Worm (Caenorhabditis elegans) whole organism, midembryonic: ENCODE results near the gene F26G1.9.

Experiments
- T22C8.4 ChIP-seq: fragments of 200-800 bp; sonication (Bioruptor generic); IDR thresholded peaks from 2 replicates; pipeline ENCODE4 v1.3.6; 2022; ENCODE audit warnings: missing genetic modification characterization, missing compliant biosample characterization
- cog-1 ChIP-seq: sonication (generic microtip); optimal IDR thresholded peaks from 2 replicates; lab custom pipeline; 2016; ENCODE audit warnings: missing genetic modification characterization, missing compliant biosample characterization
- flt-1 ChIP-seq: fragments of 200-800 bp; sonication (Bioruptor generic); IDR thresholded peaks from 2 replicates; pipeline ENCODE4 v1.3.6; 2022; ENCODE audit warnings: missing genetic modification characterization, missing compliant biosample characterization
- klf-2 ChIP-seq: fragments of 200-800 bp; sonication (Bioruptor generic); conservative IDR thresholded peaks from 2 replicates; pipeline ENCODE4 v1.3.6; 2022; ENCODE audit warnings: missing genetic modification reagents, missing genetic modification characterization, missing compliant biosample characterization
- med-1 ChIP-seq: sonication (generic microtip); optimal IDR thresholded peaks from 2 replicates; lab custom pipeline; 2017; ENCODE audit warnings: missing genetic modification characterization, mild to moderate bottlenecking, missing compliant biosample characterization, antibody characterized with exemption, missing genetic modification reagents; ENCODE audit not compliant: insufficient read depth
- ref-1 ChIP-seq: fragments of 200-800 bp; sonication (Bioruptor generic); conservative IDR thresholded peaks from 2 replicates; pipeline ENCODE4 v1.3.6; 2022; ENCODE audit warnings: missing genetic modification reagents, missing genetic modification characterization, missing compliant biosample characterization
- tab-1 ChIP-seq: fragments of 200-800 bp; sonication (Bioruptor generic); IDR thresholded peaks from 2 replicates; pipeline ENCODE4 v1.3.6; 2022; ENCODE audit warnings: missing genetic modification characterization, missing compliant biosample characterization
- ztf-23 ChIP-seq: fragments of 200-800 bp; sonication (Bioruptor generic); IDR thresholded peaks from 2 replicates; pipeline ENCODE4 v1.3.6; 2022; ENCODE audit warnings: missing genetic modification reagents, missing genetic modification characterization, missing compliant biosample characterization
- ztf-29 ChIP-seq: fragments of 200-800 bp; sonication (Bioruptor generic); IDR thresholded peaks from 2 replicates; pipeline ENCODE4 v1.3.6; 2022; ENCODE audit warnings: missing genetic modification reagents, missing genetic modification characterization, missing compliant biosample characterization

The F26G1.9 gene

DNA sequence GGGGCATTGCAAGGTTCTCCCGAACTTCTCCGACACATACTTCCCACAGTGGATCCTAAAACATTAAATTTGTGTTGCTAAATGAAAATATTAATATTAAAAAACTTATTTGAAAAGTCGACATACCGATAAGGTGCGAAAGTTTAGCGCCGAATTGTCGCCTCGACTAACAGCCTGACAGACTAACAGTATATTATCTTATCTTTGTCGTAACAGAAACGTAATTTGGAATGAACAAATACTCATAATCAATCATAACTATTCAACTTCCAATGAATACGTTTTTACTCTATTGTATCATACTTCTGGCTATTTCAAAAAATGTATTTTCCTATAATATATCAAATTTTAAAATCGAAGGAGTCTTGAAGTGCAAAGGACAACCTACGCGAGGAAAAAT is 3.1 kb upstream of the F26G1.9 start, which contains the start of gene F26G1.11:
TSS of gene F26G1.11 (plus strand) at position 205 of the 400 bp plus-strand sequence.
- TF ChIP-seq med-1 (no peak), klf-2 (GFP tag; lab: Robert Waterston, UW) (no peak), ref-1 (GFP tag; lab: Robert Waterston, UW) (no peak), ztf-29 (GFP tag; lab: Robert Waterston, UW) (no peak), cog-1 (tag; lab: Kevin White, UChicago) (no peak), T22C8.4 (GFP tag; lab: Robert Waterston, UW) (no peak), tab-1 (GFP tag; lab: Robert Waterston, UW) (no peak), ztf-23 (GFP tag; lab: Robert Waterston, UW) (no peak), flt-1 (GFP tag; lab: Robert Waterston, UW) (no peak)

DNA sequence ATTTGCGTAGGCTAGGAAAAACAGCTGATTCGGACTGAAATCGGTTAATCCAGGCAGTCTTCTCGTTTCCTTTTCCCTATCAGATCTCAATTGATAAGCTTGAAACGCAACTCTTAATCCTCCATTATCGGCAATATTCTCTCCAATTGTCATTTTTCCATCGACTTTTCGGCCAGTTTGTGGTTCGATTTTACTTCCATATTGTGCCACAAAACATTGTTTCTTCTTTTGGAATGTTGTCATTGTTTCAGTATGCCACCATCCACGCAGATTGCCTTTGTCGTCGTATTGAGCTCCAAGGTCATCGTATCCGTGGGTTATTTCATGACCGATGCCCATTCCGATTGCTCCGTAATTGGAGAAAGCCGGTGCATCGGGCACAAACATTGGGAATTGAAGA is 2.0 kb upstream of the F26G1.9 start:
- TF ChIP-seq tab-1 (GFP tag; lab: Robert Waterston, UW) = no peak
- no peak for TF ChIP-seq ztf-29 (GFP tag; lab: Robert Waterston, UW)
- TF ChIP-seq flt-1 (GFP tag; lab: Robert Waterston, UW) = no peak
- TF ChIP-seq klf-2 (GFP tag; lab: Robert Waterston, UW) = no peak
- no peak for TF ChIP-seq ztf-23 (GFP tag; lab: Robert Waterston, UW)
- no peak for TF ChIP-seq med-1
- TF ChIP-seq T22C8.4 (GFP tag; lab: Robert Waterston, UW) = no peak
- no peak for TF ChIP-seq cog-1 (tag; lab: Kevin White, UChicago)
- no peak for TF ChIP-seq ref-1 (GFP tag; lab: Robert Waterston, UW)

DNA sequence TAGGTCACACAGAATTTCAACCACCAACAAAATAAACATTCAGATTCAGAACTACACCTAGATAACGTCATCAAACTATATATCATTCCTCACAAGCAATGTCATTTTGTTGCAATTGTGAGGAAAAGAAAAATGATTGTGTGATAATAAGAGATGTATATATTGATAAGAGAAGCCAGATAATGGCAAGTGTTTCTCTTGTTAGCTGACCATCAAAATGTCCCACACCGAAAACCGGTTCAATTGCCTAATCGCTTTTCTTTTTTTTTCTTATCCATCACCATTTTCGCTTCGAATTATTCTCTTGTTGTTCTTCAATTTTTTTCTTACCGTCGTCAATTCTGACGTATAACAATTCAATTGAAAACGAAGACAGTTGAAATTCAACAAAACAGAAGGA is 1.4 kb downstream of the F26G1.9 start:
- no peak for TF ChIP-seq med-1
- TF ChIP-seq klf-2 (GFP tag; lab: Robert Waterston, UW) = no peak
- TF ChIP-seq tab-1 (GFP tag; lab: Robert Waterston, UW) = no peak
- no peak for TF ChIP-seq cog-1 (tag; lab: Kevin White, UChicago)
- TF ChIP-seq T22C8.4 (GFP tag; lab: Robert Waterston, UW) = no peak
- TF ChIP-seq ztf-29 (GFP tag; lab: Robert Waterston, UW) = no peak
- no peak for TF ChIP-seq ref-1 (GFP tag; lab: Robert Waterston, UW)
- TF ChIP-seq flt-1 (GFP tag; lab: Robert Waterston, UW) = no peak
- TF ChIP-seq ztf-23 (GFP tag; lab: Robert Waterston, UW) = no peak

DNA sequence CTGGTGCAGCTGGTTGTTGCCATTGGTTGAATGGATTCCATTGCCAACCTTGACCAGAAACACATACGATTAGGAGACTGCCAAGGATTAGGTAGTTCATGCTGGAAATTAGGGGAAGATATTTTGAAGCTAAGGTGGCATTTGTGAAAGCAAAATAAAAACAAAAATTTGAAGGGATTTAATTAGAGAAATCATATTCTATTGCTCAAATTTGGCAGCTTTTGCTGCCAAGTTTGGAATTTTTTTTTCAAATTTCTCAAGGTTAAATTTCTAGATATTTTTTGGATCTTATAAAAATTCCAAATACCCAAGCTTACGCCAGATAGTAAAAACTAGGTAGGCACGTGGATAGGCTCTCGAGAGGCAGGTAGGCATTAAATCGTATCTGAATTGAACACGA is 2.5 kb downstream of the F26G1.9 start, which contains the start of gene F26G1.5:
TSS of gene F26G1.5 (minus strand) at position 101 of the 400 bp plus-strand sequence.
- no peak for TF ChIP-seq med-1
- no peak for TF ChIP-seq ref-1 (GFP tag; lab: Robert Waterston, UW)
- no peak for TF ChIP-seq ztf-29 (GFP tag; lab: Robert Waterston, UW)
- no peak for TF ChIP-seq tab-1 (GFP tag; lab: Robert Waterston, UW)
- TF ChIP-seq T22C8.4 (GFP tag; lab: Robert Waterston, UW) = no peak
- TF ChIP-seq cog-1 (tag; lab: Kevin White, UChicago) = no peak
- TF ChIP-seq flt-1 (GFP tag; lab: Robert Waterston, UW) = no peak
- TF ChIP-seq klf-2 (GFP tag; lab: Robert Waterston, UW) = no peak
- TF ChIP-seq ztf-23 (GFP tag; lab: Robert Waterston, UW) = no peak

DNA sequence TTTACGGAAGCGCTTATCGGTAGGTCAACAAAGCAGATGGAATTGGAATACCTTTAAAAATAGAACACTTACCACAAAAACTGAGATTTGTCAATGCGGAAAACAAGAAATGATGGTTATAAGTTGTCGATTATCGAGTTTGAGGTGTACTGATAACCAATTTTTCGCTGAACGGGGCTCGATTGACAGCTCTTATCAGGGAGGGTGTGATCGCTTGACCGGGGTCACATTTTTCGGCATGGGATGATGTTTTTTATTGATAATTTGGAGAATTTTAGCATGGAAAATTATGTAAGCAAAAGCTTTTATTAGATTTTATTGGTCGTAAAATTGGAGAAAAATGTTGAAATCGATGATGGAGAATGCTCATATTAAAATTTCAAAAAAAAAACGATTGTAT is 3.9 kb downstream of the F26G1.9 start:
- TF ChIP-seq ztf-23 (GFP tag; lab: Robert Waterston, UW) = no peak
- no peak for TF ChIP-seq med-1
- TF ChIP-seq klf-2 (GFP tag; lab: Robert Waterston, UW) = no peak
- no peak for TF ChIP-seq T22C8.4 (GFP tag; lab: Robert Waterston, UW)
- TF ChIP-seq ztf-29 (GFP tag; lab: Robert Waterston, UW) = no peak
- TF ChIP-seq ref-1 (GFP tag; lab: Robert Waterston, UW) = no peak
- TF ChIP-seq tab-1 (GFP tag; lab: Robert Waterston, UW) = no peak
- no peak for TF ChIP-seq cog-1 (tag; lab: Kevin White, UChicago)
- no peak for TF ChIP-seq flt-1 (GFP tag; lab: Robert Waterston, UW)

DNA sequence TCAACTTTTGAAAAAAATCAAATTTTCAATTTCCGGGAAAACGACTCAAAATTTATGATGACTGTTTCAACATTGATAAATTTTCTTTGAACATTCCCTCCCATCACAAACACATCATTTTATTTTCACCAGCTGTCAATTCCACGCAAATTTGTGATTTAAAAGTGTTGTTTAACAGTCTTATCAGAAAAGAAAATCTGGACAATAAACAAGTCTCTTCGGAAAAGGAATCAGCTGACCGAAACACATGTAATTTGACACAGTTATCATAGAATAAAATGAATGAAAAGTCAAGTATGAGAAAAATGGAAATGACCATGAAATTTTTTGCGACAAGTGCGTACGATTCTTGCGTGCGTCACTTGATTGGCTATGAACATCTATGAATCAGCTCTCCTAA is 4.7 kb downstream of the F26G1.9 start:
- TF ChIP-seq flt-1 (GFP tag; lab: Robert Waterston, UW) (no peak), klf-2 (GFP tag; lab: Robert Waterston, UW) (no peak), tab-1 (GFP tag; lab: Robert Waterston, UW) (no peak), ztf-23 (GFP tag; lab: Robert Waterston, UW) (no peak), med-1 (no peak)

DNA sequence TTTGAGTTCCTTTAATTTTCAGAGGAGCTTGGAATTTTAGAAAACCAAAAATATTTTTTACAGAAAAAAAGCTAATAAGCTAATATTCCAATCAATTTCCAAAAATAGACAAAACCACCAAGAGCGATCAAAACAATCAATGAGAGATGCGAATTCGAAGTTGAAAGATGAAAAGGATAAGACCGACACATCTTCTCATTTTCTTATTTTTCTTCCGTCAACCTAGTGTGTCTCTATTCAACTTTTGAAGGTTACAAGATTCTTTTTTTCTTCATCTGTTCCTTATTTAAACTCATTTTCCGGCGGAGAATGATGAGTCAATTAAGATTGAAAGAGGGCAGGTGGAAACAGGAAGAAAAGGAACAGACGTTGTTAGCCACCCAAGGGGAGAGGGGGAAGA is 6.2 kb downstream of the F26G1.9 start:
- TF ChIP-seq ref-1 (GFP tag; lab: Robert Waterston, UW) (no peak), med-1 (no peak), T22C8.4 (GFP tag; lab: Robert Waterston, UW) (no peak), flt-1 (GFP tag; lab: Robert Waterston, UW) (no peak), ztf-23 (GFP tag; lab: Robert Waterston, UW) (no peak)

DNA sequence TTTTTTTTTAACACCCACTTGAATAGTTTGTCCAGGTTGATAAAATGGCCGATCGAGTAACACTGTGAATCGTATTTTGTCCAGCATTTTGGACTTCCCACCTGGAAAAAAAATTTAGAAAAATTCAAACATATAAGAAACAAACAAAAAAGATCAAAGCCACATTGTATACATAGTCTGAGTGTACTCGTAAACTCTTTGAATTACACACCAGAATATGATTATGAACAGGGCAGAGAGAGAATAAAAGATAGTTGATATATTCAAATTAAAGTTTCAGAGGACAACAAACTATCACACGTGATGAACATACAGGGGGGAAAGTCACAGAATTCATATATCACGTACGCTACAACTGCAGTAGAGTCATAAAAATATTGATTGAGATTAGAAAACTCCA is 7.5 kb downstream of the F26G1.9 start, which contains the start of gene ttm-2:
TSS of gene ttm-2 (minus strand) at position 101 of the 400 bp plus-strand sequence.
- TF ChIP-seq med-1 = no peak
- no peak for TF ChIP-seq klf-2 (GFP tag; lab: Robert Waterston, UW)
- no peak for TF ChIP-seq T22C8.4 (GFP tag; lab: Robert Waterston, UW)
- TF ChIP-seq ref-1 (GFP tag; lab: Robert Waterston, UW) = no peak
- no peak for TF ChIP-seq ztf-29 (GFP tag; lab: Robert Waterston, UW)
- no peak for TF ChIP-seq tab-1 (GFP tag; lab: Robert Waterston, UW)
- TF ChIP-seq flt-1 (GFP tag; lab: Robert Waterston, UW) = no peak
- no peak for TF ChIP-seq cog-1 (tag; lab: Kevin White, UChicago)
- TF ChIP-seq ztf-23 (GFP tag; lab: Robert Waterston, UW) = no peak

DNA sequence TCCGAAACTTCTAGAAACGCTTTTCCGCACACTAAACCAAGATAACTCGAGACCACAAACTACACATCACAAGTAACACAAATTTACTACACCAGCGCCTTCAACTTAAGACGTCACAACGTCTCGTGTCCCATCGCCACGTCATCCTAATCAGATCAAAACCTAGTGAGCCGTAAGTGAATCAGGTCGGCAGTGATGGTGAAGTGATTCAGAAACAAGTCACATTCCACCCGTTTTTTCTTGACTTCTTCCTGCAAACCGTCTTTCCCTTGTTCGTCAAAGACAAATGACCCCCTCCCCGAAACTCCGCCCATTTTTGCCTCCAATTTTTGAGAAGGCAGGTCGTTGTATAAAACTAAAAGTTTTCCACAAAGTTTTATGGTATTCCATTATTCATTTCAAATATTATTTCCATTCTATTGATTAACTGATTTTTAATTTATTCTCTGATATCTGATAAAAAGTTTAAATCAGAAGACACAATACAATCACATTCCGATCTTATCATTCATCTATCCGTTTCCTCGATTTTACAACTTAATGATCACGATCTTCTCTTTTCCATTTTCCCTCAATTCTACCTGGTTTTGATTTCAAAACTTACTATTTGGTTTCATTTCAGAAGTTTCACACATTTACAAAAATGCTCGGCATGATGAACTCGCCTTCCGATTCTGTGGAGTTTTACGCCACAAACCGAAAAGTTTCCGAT is 11.1 kb downstream of the F26G1.9 start, which contains the start of gene F26G1.2:
TSS of gene F26G1.2 (plus strand) at position 508 of the 712 bp plus-strand sequence.
- TF ChIP-seq ztf-29 (GFP tag; lab: Robert Waterston, UW) = no peak
- TF ChIP-seq klf-2 (GFP tag; lab: Robert Waterston, UW) = no peak
- no peak for TF ChIP-seq ztf-23 (GFP tag; lab: Robert Waterston, UW)
- no peak for TF ChIP-seq tab-1 (GFP tag; lab: Robert Waterston, UW)
- no peak for TF ChIP-seq cog-1 (tag; lab: Kevin White, UChicago)
- TF ChIP-seq T22C8.4 (GFP tag; lab: Robert Waterston, UW) = no peak
- TF ChIP-seq med-1 = no peak
